Worm (Caenorhabditis elegans): Measurements from ENCODE around the gene ceeh-2.

The ceeh-2 gene

DNA sequence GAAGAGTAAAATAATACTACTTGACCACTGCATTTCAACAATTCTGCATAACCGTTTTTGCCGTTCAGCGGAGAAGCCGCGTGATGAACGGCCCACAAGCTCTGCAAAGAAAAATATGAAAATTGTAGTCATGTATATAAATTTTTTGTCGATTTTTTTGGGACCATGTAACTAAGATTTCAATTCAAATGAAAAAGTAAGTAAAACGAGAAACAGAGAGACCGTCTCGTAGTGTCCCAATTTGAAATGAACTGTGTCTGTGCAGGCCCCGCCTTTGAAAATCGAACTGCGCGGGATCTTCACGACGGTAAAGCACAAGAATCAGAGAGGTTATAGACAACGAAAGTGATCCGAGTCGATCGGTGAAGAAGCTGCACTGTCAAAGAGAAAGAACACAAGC, 25.7 kb downstream of the ceeh-2 start, which contains the start of gene crm-1:
TSS of gene crm-1 (minus strand) at position 101 of the 400 bp plus-strand sequence.
- TF ChIP-seq nfya-1 (tag; optimal IDR thresholded peaks at IDR 0.05; ENCODE audit: insufficient read depth) (no peak), nhr-28 (tag; optimal IDR thresholded peaks at IDR 0.05) (no peak), nhr-11 (tag; optimal IDR thresholded peaks at IDR 0.05) (no peak), nhr-25 (tag; optimal IDR thresholded peaks at IDR 0.05) (no peak), lin-15B (tag; optimal IDR thresholded peaks at IDR 0.05) (no peak), nhr-43 (tag; optimal IDR thresholded peaks at IDR 0.05; ENCODE audit: poor library complexity, severe bottlenecking) (no peak), unc-39 (tag; optimal IDR thresholded peaks at IDR 0.05) (no peak), ztf-4 (tag; optimal IDR thresholded peaks at IDR 0.05) (no peak), fkh-2 (tag; optimal IDR thresholded peaks at IDR 0.05) (no peak), hmg-11 (tag; optimal IDR thresholded peaks at IDR 0.05) (no peak), fos-1 (tag; optimal IDR thresholded peaks at IDR 0.05) (no peak), R02D3.7 (tag; optimal IDR thresholded peaks at IDR 0.05) (no peak), ceh-9 (tag; optimal IDR thresholded peaks at IDR 0.05) (no peak), unc-62 (GFP tag; optimal IDR thresholded peaks at IDR 0.05) (no peak)

DNA sequence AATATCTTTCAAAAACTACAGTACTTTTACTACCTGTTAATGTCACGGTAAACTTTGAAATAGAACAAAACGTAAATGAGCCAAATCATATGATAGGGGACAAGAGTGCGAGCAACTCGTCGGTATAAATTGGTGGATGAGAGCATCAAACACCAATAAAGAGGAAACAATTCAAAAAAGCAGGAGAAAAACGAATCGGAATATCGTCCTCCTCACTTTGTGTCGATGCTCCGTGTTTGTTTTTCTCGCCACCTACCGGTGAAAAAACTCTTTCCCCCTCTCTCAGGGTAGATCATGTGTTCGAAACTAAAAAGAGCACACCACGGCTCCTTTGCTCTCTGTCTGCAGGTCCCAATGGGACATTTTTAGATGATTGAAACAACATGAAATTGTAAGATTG, 29.6 kb downstream of the ceeh-2 start:
- TF ChIP-seq lsy-12 (tag; optimal IDR thresholded peaks at IDR 0.05) (no peak), pha-4 (tag; optimal IDR thresholded peaks at IDR 0.05) (peak; percentile 74), nhr-12 (tag; optimal IDR thresholded peaks at IDR 0.05) (no peak)

DNA sequence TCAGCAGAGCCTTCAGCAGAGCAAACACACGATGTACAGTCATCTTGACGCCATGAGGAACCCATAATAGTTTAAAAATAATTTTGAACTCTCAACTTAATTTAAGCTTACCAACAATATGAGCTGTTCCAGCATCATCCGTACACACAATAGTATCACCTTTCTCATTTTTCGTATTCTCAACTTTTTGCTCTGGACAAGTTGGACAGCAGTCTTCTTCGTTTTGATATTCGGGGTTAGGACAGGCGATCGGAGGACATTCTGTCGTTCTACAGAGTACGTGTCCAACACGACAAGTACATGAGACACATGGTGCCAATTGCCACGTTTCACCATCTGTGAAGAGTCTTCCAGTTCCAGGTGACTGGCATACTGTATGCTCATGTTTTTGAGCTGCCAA, 34.2 kb downstream of the ceeh-2 start:
- TF ChIP-seq elt-1 (tag; optimal IDR thresholded peaks at IDR 0.05): no peak
- TF ChIP-seq nhr-77 (tag; optimal IDR thresholded peaks at IDR 0.05): no peak
- TF ChIP-seq fos-1 (tag; optimal IDR thresholded peaks at IDR 0.05): no peak
- no peak for TF ChIP-seq tbx-2 (tag; optimal IDR thresholded peaks at IDR 0.05)
- no peak for TF ChIP-seq lin-39 (tag; optimal IDR thresholded peaks at IDR 0.05)
- TF ChIP-seq nhr-28 (tag; optimal IDR thresholded peaks at IDR 0.05): no peak
- TF ChIP-seq ztf-4 (tag; optimal IDR thresholded peaks at IDR 0.05): no peak
- TF ChIP-seq R02D3.7 (tag; optimal IDR thresholded peaks at IDR 0.05): no peak
- no peak for TF ChIP-seq nhr-12 (tag; optimal IDR thresholded peaks at IDR 0.05)
- TF ChIP-seq aly-2 (tag; optimal IDR thresholded peaks at IDR 0.05): no peak
- no peak for TF ChIP-seq lsy-12 (tag; optimal IDR thresholded peaks at IDR 0.05)
- no peak for TF ChIP-seq jun-1 (tag; optimal IDR thresholded peaks at IDR 0.05)
- no peak for TF ChIP-seq elt-3 (tag; optimal IDR thresholded peaks at IDR 0.05)
- no peak for TF ChIP-seq pha-4 (tag; optimal IDR thresholded peaks at IDR 0.05)
- TF ChIP-seq nhr-23 (tag; optimal IDR thresholded peaks at IDR 0.05): no peak
- TF ChIP-seq nhr-25 (tag; optimal IDR thresholded peaks at IDR 0.05): no peak
- TF ChIP-seq ama-1 (optimal IDR thresholded peaks at IDR 0.05): no peak
- TF ChIP-seq mdl-1 (tag; optimal IDR thresholded peaks at IDR 0.05): no peak

DNA sequence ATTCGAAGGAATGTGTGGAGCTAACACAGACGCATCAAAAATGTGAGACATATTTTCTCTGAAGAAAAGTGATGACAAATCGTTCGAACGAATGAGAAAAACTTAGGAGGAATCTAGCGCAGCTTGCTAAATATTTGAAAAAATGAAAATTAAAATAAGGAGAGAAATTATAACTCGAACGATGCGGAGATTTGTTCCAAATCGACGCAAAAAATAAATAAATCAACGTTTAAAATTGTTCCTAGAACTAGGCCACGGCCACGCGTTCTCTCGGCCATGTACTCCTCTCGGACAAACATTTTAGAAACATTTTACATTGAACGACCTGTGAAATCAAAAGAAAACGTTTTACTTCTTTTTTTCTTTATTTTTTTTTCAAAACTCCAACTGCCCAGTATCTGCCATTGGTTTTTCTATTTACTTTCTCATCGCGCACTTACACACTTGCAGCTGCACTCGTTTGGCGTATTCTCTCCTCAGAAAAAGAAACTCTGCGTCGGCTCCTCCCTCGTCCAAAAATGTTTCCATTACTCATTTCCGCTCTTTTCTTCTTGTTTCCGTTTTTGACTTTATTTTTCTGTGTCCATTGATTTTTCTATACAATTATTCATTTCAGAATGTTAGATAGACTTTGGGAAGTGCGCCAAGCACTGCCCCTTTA, 37.5 kb downstream of the ceeh-2 start, which contains the start of the genes gna-1 and B0024.13:
TSS of gene gna-1 (minus strand) at position 51 of the 661 bp plus-strand sequence.
TSS of gene B0024.13 (plus strand) at position 611 of the 661 bp plus-strand sequence.
- TF ChIP-seq daf-12 (tag; optimal IDR thresholded peaks at IDR 0.05): no peak
- no peak for TF ChIP-seq egl-27 (tag; optimal IDR thresholded peaks at IDR 0.05)
- TF ChIP-seq fkh-2 (tag; optimal IDR thresholded peaks at IDR 0.05): no peak
- no peak for TF ChIP-seq ceh-82 (tag; optimal IDR thresholded peaks at IDR 0.05)
- TF ChIP-seq tbx-2 (tag; optimal IDR thresholded peaks at IDR 0.05): no peak
- TF ChIP-seq ama-1 (optimal IDR thresholded peaks at IDR 0.05): no peak
- TF ChIP-seq nhr-12 (tag; optimal IDR thresholded peaks at IDR 0.05): no peak
- no peak for TF ChIP-seq snpc-4 (tag; optimal IDR thresholded peaks at IDR 0.05)
- TF ChIP-seq nhr-67 (tag; optimal IDR thresholded peaks at IDR 0.05): no peak
- TF ChIP-seq fos-1 (tag; optimal IDR thresholded peaks at IDR 0.05): no peak
- TF ChIP-seq nhr-11 (tag; optimal IDR thresholded peaks at IDR 0.05): no peak
- TF ChIP-seq nhr-77 (tag; optimal IDR thresholded peaks at IDR 0.05): no peak
- no peak for TF ChIP-seq skn-1 (tag; optimal IDR thresholded peaks at IDR 0.05)
- TF ChIP-seq unc-62 (GFP tag; optimal IDR thresholded peaks at IDR 0.05): no peak
- TF ChIP-seq fkh-10 (GFP tag; optimal IDR thresholded peaks at IDR 0.05): no peak
- no peak for TF ChIP-seq zag-1 (tag; optimal IDR thresholded peaks at IDR 0.05)
- TF ChIP-seq nhr-76 (tag; optimal IDR thresholded peaks at IDR 0.05): no peak
- peak; percentile 72 for TF ChIP-seq pha-4 (tag; optimal IDR thresholded peaks at IDR 0.05)
- TF ChIP-seq nhr-28 (tag; optimal IDR thresholded peaks at IDR 0.05): no peak
- TF ChIP-seq lsy-12 (tag; optimal IDR thresholded peaks at IDR 0.05): peak; percentile 10
- TF ChIP-seq lin-39 (tag; optimal IDR thresholded peaks at IDR 0.05): peak; percentile 56
- TF ChIP-seq ceh-16 (tag; optimal IDR thresholded peaks at IDR 0.05): no peak
- no peak for TF ChIP-seq ceh-28 (tag; optimal IDR thresholded peaks at IDR 0.05)
- no peak for TF ChIP-seq pqm-1 (tag; optimal IDR thresholded peaks at IDR 0.05)
- TF ChIP-seq eor-1 (tag; optimal IDR thresholded peaks at IDR 0.05): no peak
- no peak for TF ChIP-seq elt-1 (tag; optimal IDR thresholded peaks at IDR 0.05)
- TF ChIP-seq nhr-237 (tag; optimal IDR thresholded peaks at IDR 0.05): no peak
- peak; percentile 79 for TF ChIP-seq nhr-23 (tag; optimal IDR thresholded peaks at IDR 0.05)
- TF ChIP-seq mml-1 (tag; optimal IDR thresholded peaks at IDR 0.05): no peak
- no peak for TF ChIP-seq jun-1 (tag; optimal IDR thresholded peaks at IDR 0.05)
- no peak for TF ChIP-seq elt-3 (tag; optimal IDR thresholded peaks at IDR 0.05)
- TF ChIP-seq elt-2 (tag; optimal IDR thresholded peaks at IDR 0.05): peak; percentile 1
- TF ChIP-seq lin-15B (tag; optimal IDR thresholded peaks at IDR 0.05): peak; percentile 68
- TF ChIP-seq nfya-1 (tag; optimal IDR thresholded peaks at IDR 0.05; ENCODE audit: insufficient read depth): no peak
- no peak for TF ChIP-seq ztf-11 (tag; optimal IDR thresholded peaks at IDR 0.05)
- TF ChIP-seq nhr-25 (tag; optimal IDR thresholded peaks at IDR 0.05): no peak
- peak; percentile 17 for TF ChIP-seq hmg-11 (tag; optimal IDR thresholded peaks at IDR 0.05)
- TF ChIP-seq nhr-43 (tag; optimal IDR thresholded peaks at IDR 0.05; ENCODE audit: poor library complexity, severe bottlenecking): peak; percentile 78
